Worm (Caenorhabditis elegans): ENCODE measurements around the gene mam-1.

- no peak for TF ChIP-seq ztf-23 (GFP tag; IDR thresholded peaks at IDR 0.05)
- TF ChIP-seq flt-1 (GFP tag; IDR thresholded peaks at IDR 0.05) = no peak
Observed at ce11 chrX:902512-902911, 14.3 kb upstream of the mam-1 start, which contains the start of gene ZC13.10.
